Worm (Caenorhabditis elegans) whole organism, midembryonic: ENCODE data around the gene mfsd-13.2.

Experiments
- T22C8.4 ChIP-seq: fragments of 200-800 bp; sonication (Bioruptor generic); IDR thresholded peaks from 2 replicates; pipeline ENCODE4 v1.3.6; 2022; ENCODE audit warnings: missing genetic modification characterization, missing compliant biosample characterization
- cog-1 ChIP-seq: sonication (generic microtip); optimal IDR thresholded peaks from 2 replicates; lab custom pipeline; 2016; ENCODE audit warnings: missing genetic modification characterization, missing compliant biosample characterization
- flt-1 ChIP-seq: fragments of 200-800 bp; sonication (Bioruptor generic); IDR thresholded peaks from 2 replicates; pipeline ENCODE4 v1.3.6; 2022; ENCODE audit warnings: missing genetic modification characterization, missing compliant biosample characterization
- klf-2 ChIP-seq: fragments of 200-800 bp; sonication (Bioruptor generic); conservative IDR thresholded peaks from 2 replicates; pipeline ENCODE4 v1.3.6; 2022; ENCODE audit warnings: missing genetic modification reagents, missing genetic modification characterization, missing compliant biosample characterization
- med-1 ChIP-seq: sonication (generic microtip); optimal IDR thresholded peaks from 2 replicates; lab custom pipeline; 2017; ENCODE audit warnings: missing genetic modification characterization, mild to moderate bottlenecking, missing compliant biosample characterization, antibody characterized with exemption, missing genetic modification reagents; ENCODE audit not compliant: insufficient read depth
- ref-1 ChIP-seq: fragments of 200-800 bp; sonication (Bioruptor generic); conservative IDR thresholded peaks from 2 replicates; pipeline ENCODE4 v1.3.6; 2022; ENCODE audit warnings: missing genetic modification reagents, missing genetic modification characterization, missing compliant biosample characterization
- tab-1 ChIP-seq: fragments of 200-800 bp; sonication (Bioruptor generic); IDR thresholded peaks from 2 replicates; pipeline ENCODE4 v1.3.6; 2022; ENCODE audit warnings: missing genetic modification characterization, missing compliant biosample characterization
- ztf-23 ChIP-seq: fragments of 200-800 bp; sonication (Bioruptor generic); IDR thresholded peaks from 2 replicates; pipeline ENCODE4 v1.3.6; 2022; ENCODE audit warnings: missing genetic modification reagents, missing genetic modification characterization, missing compliant biosample characterization
- ztf-29 ChIP-seq: fragments of 200-800 bp; sonication (Bioruptor generic); IDR thresholded peaks from 2 replicates; pipeline ENCODE4 v1.3.6; 2022; ENCODE audit warnings: missing genetic modification reagents, missing genetic modification characterization, missing compliant biosample characterization

The mfsd-13.2 gene

ce11 chrII:7182630-7183029 is 17.0 kb upstream of the mfsd-13.2 start:
- no peak for TF ChIP-seq cog-1 (tag; lab: Kevin White, UChicago)
- no peak for TF ChIP-seq T22C8.4 (GFP tag; lab: Robert Waterston, UW)
- no peak for TF ChIP-seq ztf-23 (GFP tag; lab: Robert Waterston, UW)
- no peak for TF ChIP-seq klf-2 (GFP tag; lab: Robert Waterston, UW)
- TF ChIP-seq med-1 (GFP tag; lab: Kevin White, UChicago): no peak
- TF ChIP-seq flt-1: no peak
- no peak for TF ChIP-seq ztf-29 (GFP tag; lab: Robert Waterston, UW)
- no peak for TF ChIP-seq ref-1 (GFP tag; lab: Robert Waterston, UW)
- TF ChIP-seq tab-1 (GFP tag; lab: Robert Waterston, UW): no peak

- TF ChIP-seq med-1 (GFP tag; lab: Kevin White, UChicago): no peak
- no peak for TF ChIP-seq ztf-23 (GFP tag; lab: Robert Waterston, UW)
- no peak for TF ChIP-seq T22C8.4 (GFP tag; lab: Robert Waterston, UW)
- TF ChIP-seq ztf-29 (GFP tag; lab: Robert Waterston, UW): no peak
- no peak for TF ChIP-seq flt-1
- no peak for TF ChIP-seq tab-1 (GFP tag; lab: Robert Waterston, UW)
- no peak for TF ChIP-seq klf-2 (GFP tag; lab: Robert Waterston, UW)
- no peak for TF ChIP-seq cog-1 (tag; lab: Kevin White, UChicago)
Observed at ce11 chrII:7176108-7176507, 10.5 kb upstream of the mfsd-13.2 start.

- TF ChIP-seq ztf-23 (GFP tag; lab: Robert Waterston, UW) (no peak), cog-1 (tag; lab: Kevin White, UChicago) (no peak), flt-1 (no peak), klf-2 (GFP tag; lab: Robert Waterston, UW) (no peak), T22C8.4 (GFP tag; lab: Robert Waterston, UW) (no peak), ref-1 (GFP tag; lab: Robert Waterston, UW) (no peak), med-1 (GFP tag; lab: Kevin White, UChicago) (no peak), ztf-29 (GFP tag; lab: Robert Waterston, UW) (no peak), tab-1 (GFP tag; lab: Robert Waterston, UW) (no peak)
Observed at ce11 chrII:7174843-7175242, 9.2 kb upstream of the mfsd-13.2 start, which contains the start of gene glc-4. Gene glc-4, minus strand, starts transcription at chrII:7174943.

ce11 chrII:7171305-7171998 is 5.8 kb upstream of the mfsd-13.2 start, which contains the start of gene dyf-13:
Gene dyf-13, minus strand, starts transcription at chrII:7171355.
- no peak for TF ChIP-seq ref-1 (GFP tag; lab: Robert Waterston, UW)

ce11 chrII:7168712-7169111 is 3.1 kb upstream of the mfsd-13.2 start, which contains the start of gene col-36:
Gene col-36, minus strand, starts transcription at chrII:7168812.
- TF ChIP-seq tab-1 (GFP tag; lab: Robert Waterston, UW) (no peak), med-1 (GFP tag; lab: Kevin White, UChicago) (no peak), cog-1 (tag; lab: Kevin White, UChicago) (no peak), klf-2 (GFP tag; lab: Robert Waterston, UW) (no peak), T22C8.4 (GFP tag; lab: Robert Waterston, UW) (no peak), flt-1 (no peak), ztf-23 (GFP tag; lab: Robert Waterston, UW) (no peak), ztf-29 (GFP tag; lab: Robert Waterston, UW) (no peak), ref-1 (GFP tag; lab: Robert Waterston, UW) (no peak)

- TF ChIP-seq med-1 (GFP tag; lab: Kevin White, UChicago) (no peak), T22C8.4 (GFP tag; lab: Robert Waterston, UW) (no peak), ztf-29 (GFP tag; lab: Robert Waterston, UW) (no peak), ref-1 (GFP tag; lab: Robert Waterston, UW) (no peak), flt-1 (no peak), ztf-23 (GFP tag; lab: Robert Waterston, UW) (no peak), cog-1 (tag; lab: Kevin White, UChicago) (no peak), klf-2 (GFP tag; lab: Robert Waterston, UW) (no peak), tab-1 (GFP tag; lab: Robert Waterston, UW) (no peak)
Observed at ce11 chrII:7166768-7167167, 1.1 kb upstream of the mfsd-13.2 start.

ce11 chrII:7161512-7161911 is 4.1 kb downstream of the mfsd-13.2 start, which contains the start of gene C27H5.12:
Gene C27H5.12, minus strand, starts transcription at chrII:7161612.
- TF ChIP-seq klf-2 (GFP tag; lab: Robert Waterston, UW) (no peak), ztf-23 (GFP tag; lab: Robert Waterston, UW) (no peak), T22C8.4 (GFP tag; lab: Robert Waterston, UW) (no peak), ref-1 (GFP tag; lab: Robert Waterston, UW) (no peak), med-1 (GFP tag; lab: Kevin White, UChicago) (no peak), ztf-29 (GFP tag; lab: Robert Waterston, UW) (no peak), tab-1 (GFP tag; lab: Robert Waterston, UW) (no peak), flt-1 (no peak), cog-1 (tag; lab: Kevin White, UChicago) (no peak)

- TF ChIP-seq cog-1 (tag; lab: Kevin White, UChicago): no peak
- TF ChIP-seq klf-2 (GFP tag; lab: Robert Waterston, UW): no peak
- no peak for TF ChIP-seq flt-1
- TF ChIP-seq ztf-23 (GFP tag; lab: Robert Waterston, UW): no peak
- no peak for TF ChIP-seq ref-1 (GFP tag; lab: Robert Waterston, UW)
- no peak for TF ChIP-seq med-1 (GFP tag; lab: Kevin White, UChicago)
- TF ChIP-seq tab-1 (GFP tag; lab: Robert Waterston, UW): no peak
- no peak for TF ChIP-seq T22C8.4 (GFP tag; lab: Robert Waterston, UW)
- TF ChIP-seq ztf-29 (GFP tag; lab: Robert Waterston, UW): no peak
Observed at ce11 chrII:7157415-7157814, 8.2 kb downstream of the mfsd-13.2 start.

ce11 chrII:7155392-7155791 is 10.3 kb downstream of the mfsd-13.2 start, which contains the start of gene C27H5.2:
Gene C27H5.2, plus strand, starts transcription at chrII:7155581.
- no peak for TF ChIP-seq T22C8.4 (GFP tag; lab: Robert Waterston, UW)
- no peak for TF ChIP-seq med-1 (GFP tag; lab: Kevin White, UChicago)
- TF ChIP-seq klf-2 (GFP tag; lab: Robert Waterston, UW): no peak
- TF ChIP-seq flt-1: no peak
- no peak for TF ChIP-seq tab-1 (GFP tag; lab: Robert Waterston, UW)
- no peak for TF ChIP-seq ref-1 (GFP tag; lab: Robert Waterston, UW)
- no peak for TF ChIP-seq cog-1 (tag; lab: Kevin White, UChicago)
- no peak for TF ChIP-seq ztf-23 (GFP tag; lab: Robert Waterston, UW)
- TF ChIP-seq ztf-29 (GFP tag; lab: Robert Waterston, UW): no peak
